Fruit fly (Drosophila melanogaster) whole organism, embryonic: ENCODE results near the gene Tg.

ENCODE experiments used
- Adf1 ChIP-seq: fragments of 200-800 bp; sonication (Bioruptor generic); IDR thresholded peaks from 2 replicates; pipeline ENCODE4 v1.3.6; 2022; ENCODE audit warnings: missing biosample characterization, missing genetic modification characterization
- Aef1 ChIP-seq: fragments of 200-800 bp; sonication (Bioruptor generic); IDR thresholded peaks from 3 replicates; pipeline ENCODE4 v1.3.6; 2022; ENCODE audit warnings: missing biosample characterization, missing genetic modification characterization
- Atf3 ChIP-seq: fragments of 200-800 bp; sonication (Bioruptor generic); optimal IDR thresholded peaks from 3 replicates; lab custom pipeline; 2016; ENCODE audit warnings: missing biosample characterization, missing genetic modification characterization
- B-H1 ChIP-seq: fragments of 200-800 bp; sonication (Bioruptor generic); IDR thresholded peaks from 3 replicates; pipeline ENCODE4 v1.3.6; 2022; ENCODE audit warnings: missing biosample characterization, missing genetic modification characterization
- BEAF-32 ChIP-seq: fragments of 200-800 bp; sonication (Bioruptor generic); optimal IDR thresholded peaks from 3 replicates; lab custom pipeline; 2017; ENCODE audit warnings: missing biosample characterization, missing genetic modification characterization, mild to moderate bottlenecking, moderate library complexity, missing genetic modification reagents
- CG10565 ChIP-seq: fragments of 200-800 bp; sonication (Bioruptor generic); optimal IDR thresholded peaks from 3 replicates; lab custom pipeline; 2016; ENCODE audit warnings: missing biosample characterization, mild to moderate bottlenecking, missing genetic modification characterization
- CG10654 ChIP-seq: fragments of 200-800 bp; sonication (Bioruptor generic); optimal IDR thresholded peaks from 2 replicates; lab custom pipeline; 2016; ENCODE audit warnings: missing biosample characterization, missing genetic modification characterization
- CG1233 ChIP-seq: fragments of 200-800 bp; sonication (Bioruptor generic); optimal IDR thresholded peaks from 4 replicates; lab custom pipeline; 2018; ENCODE audit warnings: missing biosample characterization, mild to moderate bottlenecking, missing genetic modification characterization
- CG12769 ChIP-seq: fragments of 200-800 bp; sonication (Bioruptor generic); optimal IDR thresholded peaks from 2 replicates; lab custom pipeline; 2019; ENCODE audit warnings: missing biosample characterization, mild to moderate bottlenecking, missing genetic modification characterization, moderate library complexity
- CG17186 ChIP-seq: fragments of 200-800 bp; sonication (Bioruptor generic); optimal IDR thresholded peaks from 3 replicates; lab custom pipeline; 2017; ENCODE audit warnings: missing biosample characterization, missing genetic modification reagents, missing genetic modification characterization
- CG17829 ChIP-seq: fragments of 200-800 bp; optimal IDR thresholded peaks from 2 replicates; lab custom pipeline; 2019; ENCODE audit warnings: missing biosample characterization, mild to moderate bottlenecking, missing genetic modification characterization, moderate library complexity
- CG18262 ChIP-seq: fragments of 200-800 bp; optimal IDR thresholded peaks from 3 replicates; lab custom pipeline; 2019; ENCODE audit warnings: missing biosample characterization, mild to moderate bottlenecking, missing genetic modification characterization, moderate library complexity
- CG2678 ChIP-seq: fragments of 200-800 bp; sonication (Bioruptor generic); optimal IDR thresholded peaks from 3 replicates; lab custom pipeline; 2019; ENCODE audit warnings: missing biosample characterization, mild to moderate bottlenecking, missing genetic modification characterization, moderate library complexity
- CG3065 ChIP-seq: fragments of 200-800 bp; sonication (Bioruptor generic); optimal IDR thresholded peaks from 2 replicates; lab custom pipeline; 2016; ENCODE audit warnings: missing biosample characterization, missing genetic modification characterization
- CG42726 ChIP-seq: fragments of 200-800 bp; sonication (Bioruptor generic); IDR thresholded peaks from 2 replicates; pipeline ENCODE4 v1.3.6; 2022; ENCODE audit warnings: missing biosample characterization, missing genetic modification characterization; ENCODE audit not compliant: partially characterized antibody
- CG9932 ChIP-seq: fragments of 200-800 bp; sonication (Bioruptor generic); IDR thresholded peaks from 2 replicates; pipeline ENCODE4 v1.3.6; 2022; ENCODE audit warnings: missing biosample characterization, missing genetic modification characterization
- Dref ChIP-seq: fragments of 200-800 bp; sonication (Bioruptor generic); IDR thresholded peaks from 2 replicates; pipeline ENCODE4 v1.3.6; 2022; ENCODE audit warnings: missing biosample characterization, missing genetic modification characterization
- ERR ChIP-seq: fragments of 200-800 bp; sonication (Bioruptor generic); optimal IDR thresholded peaks from 2 replicates; lab custom pipeline; 2016; ENCODE audit warnings: missing biosample characterization, missing genetic modification characterization
- Eip74EF ChIP-seq, 2 experiments: fragments of 200-800 bp in 1 of 2; fragments of >200 bp in 1 of 2; sonication (Bioruptor generic) in 1 of 2; optimal IDR thresholded peaks; 2 replicates each; lab custom pipeline; 2017 to 2019; ENCODE audit warnings: missing biosample characterization in 2 of 2, missing genetic modification characterization in 2 of 2, mild to moderate bottlenecking in 1 of 2, moderate library complexity in 1 of 2
- Elba2 ChIP-seq: fragments of 200-800 bp; sonication (Bioruptor generic); optimal IDR thresholded peaks from 3 replicates; lab custom pipeline; 2016; ENCODE audit warnings: missing biosample characterization, missing genetic modification characterization
- Hmr ChIP-seq: fragments of 200-800 bp; sonication (Bioruptor generic); optimal IDR thresholded peaks from 3 replicates; lab custom pipeline; 2017; ENCODE audit warnings: mild to moderate bottlenecking, missing biosample characterization, missing genetic modification reagents, missing genetic modification characterization
- Hr78 ChIP-seq, 2 experiments: fragments of 200-800 bp in 1 of 2; fragments of >200 bp in 1 of 2; sonication (Bioruptor generic) in 1 of 2; optimal IDR thresholded peaks; 2 replicates each; lab custom pipeline; 2017 to 2019; ENCODE audit warnings: missing biosample characterization in 2 of 2, missing genetic modification characterization in 2 of 2, mild to moderate bottlenecking in 1 of 2, moderate library complexity in 1 of 2
- Lhr ChIP-seq: fragments of 200-800 bp; sonication (Bioruptor generic); optimal IDR thresholded peaks from 3 replicates; lab custom pipeline; 2017; ENCODE audit warnings: mild to moderate bottlenecking, missing biosample characterization, missing genetic modification reagents, missing genetic modification characterization
- Max ChIP-seq: fragments of 200-800 bp; sonication (Bioruptor generic); optimal IDR thresholded peaks from 2 replicates; lab custom pipeline; 2016; ENCODE audit warnings: missing biosample characterization, mild to moderate bottlenecking, missing genetic modification characterization
- Oaz ChIP-seq: fragments of 200-800 bp; sonication (Bioruptor generic); IDR thresholded peaks from 2 replicates; pipeline ENCODE4 v1.3.6; 2022; ENCODE audit warnings: missing biosample characterization, missing genetic modification characterization
- Ptx1 ChIP-seq: fragments of 200-800 bp; sonication (Bioruptor generic); IDR thresholded peaks from 2 replicates; pipeline ENCODE4 v1.3.6; 2022; ENCODE audit warnings: missing biosample characterization, missing genetic modification characterization
- Sox100B ChIP-seq: fragments of 200-800 bp; sonication (Bioruptor generic); optimal IDR thresholded peaks from 3 replicates; lab custom pipeline; 2018; ENCODE audit warnings: missing biosample characterization, mild to moderate bottlenecking, missing genetic modification characterization
- al ChIP-seq: fragments of 200-800 bp; sonication (Bioruptor generic); IDR thresholded peaks from 2 replicates; pipeline ENCODE4 v1.3.6; 2022; ENCODE audit warnings: missing biosample characterization, missing genetic modification characterization
- bigmax ChIP-seq: fragments of 200-800 bp; sonication (Bioruptor generic); optimal IDR thresholded peaks from 2 replicates; lab custom pipeline; 2018; ENCODE audit warnings: missing biosample characterization, mild to moderate bottlenecking, missing genetic modification characterization
- cad ChIP-seq: fragments of >200 bp; optimal IDR thresholded peaks from 2 replicates; lab custom pipeline; 2017; ENCODE audit warnings: missing biosample characterization, missing genetic modification characterization
- chif ChIP-seq, 2 experiments: fragments of 200-800 bp; sonication (Bioruptor generic); optimal IDR thresholded peaks; 3 replicates each; lab custom pipeline; 2016; ENCODE audit warnings: missing biosample characterization in 2 of 2, missing genetic modification characterization in 2 of 2
- ci ChIP-seq: fragments of 200-800 bp; sonication (Bioruptor generic); IDR thresholded peaks from 3 replicates; pipeline ENCODE4 v1.3.6; 2022; ENCODE audit warnings: missing biosample characterization, missing genetic modification characterization
- dmrt11E ChIP-seq: fragments of 200-800 bp; sonication (Bioruptor generic); optimal IDR thresholded peaks from 3 replicates; lab custom pipeline; 2018; ENCODE audit warnings: missing biosample characterization, mild to moderate bottlenecking, missing genetic modification characterization, moderate library complexity
- emc ChIP-seq: fragments of 200-800 bp; sonication (Bioruptor generic); optimal IDR thresholded peaks from 2 replicates; lab custom pipeline; 2016; ENCODE audit warnings: missing biosample characterization, missing genetic modification characterization
- fu2 ChIP-seq: fragments of 200-800 bp; sonication (Bioruptor generic); optimal IDR thresholded peaks from 2 replicates; lab custom pipeline; 2016; ENCODE audit warnings: missing biosample characterization, missing genetic modification characterization
- gcm2 ChIP-seq: fragments of 200-800 bp; sonication (Bioruptor generic); optimal IDR thresholded peaks from 2 replicates; lab custom pipeline; 2016; ENCODE audit warnings: missing biosample characterization, missing genetic modification characterization
- gem ChIP-seq: fragments of 200-800 bp; sonication (Bioruptor generic); optimal IDR thresholded peaks from 2 replicates; lab custom pipeline; 2019; ENCODE audit warnings: missing biosample characterization, mild to moderate bottlenecking, missing genetic modification characterization, moderate library complexity
- grau ChIP-seq: fragments of 200-800 bp; optimal IDR thresholded peaks from 3 replicates; lab custom pipeline; 2019; ENCODE audit warnings: missing biosample characterization, mild to moderate bottlenecking, missing genetic modification characterization, moderate library complexity
- gsb-n ChIP-seq: fragments of 200-800 bp; sonication (Bioruptor generic); optimal IDR thresholded peaks from 3 replicates; lab custom pipeline; 2018; ENCODE audit warnings: missing biosample characterization, mild to moderate bottlenecking, missing genetic modification characterization
- lab ChIP-seq: fragments of 200-800 bp; sonication (Bioruptor generic); optimal IDR thresholded peaks from 3 replicates; lab custom pipeline; 2017; ENCODE audit warnings: missing biosample characterization, missing genetic modification characterization, mild to moderate bottlenecking, moderate library complexity, missing genetic modification reagents
- mam ChIP-seq: fragments of 200-800 bp; sonication (Bioruptor generic); optimal IDR thresholded peaks from 3 replicates; lab custom pipeline; 2016; ENCODE audit warnings: missing biosample characterization, missing genetic modification characterization
- nau ChIP-seq: fragments of 200-800 bp; sonication (Bioruptor generic); optimal IDR thresholded peaks from 3 replicates; lab custom pipeline; 2017; ENCODE audit warnings: missing biosample characterization, mild to moderate bottlenecking, missing genetic modification characterization, missing genetic modification reagents
- p53 ChIP-seq: fragments of 200-800 bp; sonication (Bioruptor generic); optimal IDR thresholded peaks from 2 replicates; lab custom pipeline; 2016; ENCODE audit warnings: missing biosample characterization, missing genetic modification characterization
- pan ChIP-seq, 4 experiments: fragments of >200 bp in 3 of 4; fragments of 200-800 bp in 1 of 4; sonication (Bioruptor generic) in 1 of 4; optimal IDR thresholded peaks in 3 of 4; IDR thresholded peaks in 1 of 4; 2 replicates each; pipeline versions ENCODE4 v1.3.6 to Lab custom; 2017 to 2022; ENCODE audit warnings: missing biosample characterization in 2 of 4, missing genetic modification characterization in 2 of 4, mixed read lengths in 1 of 4
- schlank ChIP-seq: fragments of 200-800 bp; sonication (Bioruptor generic); optimal IDR thresholded peaks from 2 replicates; lab custom pipeline; 2018; ENCODE audit warnings: missing biosample characterization, mild to moderate bottlenecking, missing genetic modification characterization
- sim ChIP-seq: fragments of 200-800 bp; sonication (Bioruptor generic); IDR thresholded peaks from 2 replicates; pipeline ENCODE4 v1.3.6; 2022; ENCODE audit warnings: missing biosample characterization, missing genetic modification characterization
- slp2 ChIP-seq: fragments of 200-800 bp; sonication (Bioruptor generic); optimal IDR thresholded peaks from 2 replicates; lab custom pipeline; 2016; ENCODE audit warnings: missing biosample characterization, missing genetic modification characterization
- sqz ChIP-seq: fragments of 200-800 bp; sonication (Bioruptor generic); optimal IDR thresholded peaks from 3 replicates; lab custom pipeline; 2018; ENCODE audit warnings: missing biosample characterization, mild to moderate bottlenecking, missing genetic modification characterization
- trem ChIP-seq: fragments of 200-800 bp; optimal IDR thresholded peaks from 3 replicates; lab custom pipeline; 2019; ENCODE audit warnings: missing biosample characterization, mild to moderate bottlenecking, missing genetic modification characterization, moderate library complexity
- wdn ChIP-seq: fragments of 200-800 bp; sonication (Bioruptor generic); IDR thresholded peaks from 2 replicates; pipeline ENCODE4 v1.3.6; 2022; ENCODE audit warnings: missing biosample characterization, missing genetic modification characterization

Gene Tg

DNA sequence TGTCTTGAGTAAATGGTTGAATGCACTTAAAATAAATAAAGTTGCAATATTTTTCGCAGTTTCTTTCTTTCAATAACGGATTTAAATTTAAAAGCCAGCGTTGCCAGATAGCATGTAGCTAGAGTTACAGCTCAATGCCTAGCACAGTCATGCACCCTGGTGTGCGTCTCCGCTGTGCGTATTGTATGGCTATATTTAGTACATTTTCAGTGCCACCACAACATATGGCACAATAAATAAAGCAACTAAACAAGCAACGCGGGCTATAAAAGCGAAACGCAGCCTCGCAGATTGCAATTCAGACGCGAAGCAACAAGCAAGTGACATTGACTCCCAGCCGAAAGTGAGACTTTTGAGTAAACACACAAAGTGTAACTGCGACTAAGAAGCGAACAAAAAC, 12.6 kb upstream of the Tg start, which contains the start of gene Sirup (continued):
- TF ChIP-seq ERR (GFP tag; lab: Kevin White, UChicago), result peak; percentile 8
- TF ChIP-seq CG10565 (GFP tag; lab: Kevin White, UChicago), result no peak
- no peak for TF ChIP-seq CG10654 (GFP tag; lab: Kevin White, UChicago)
- TF ChIP-seq Adf1 (GFP tag; lab: Robert Waterston, UW), result no peak
- TF ChIP-seq mam (GFP tag; lab: Kevin White, UChicago), result no peak
- TF ChIP-seq slp2 (GFP tag; lab: Kevin White, UChicago), result no peak
- TF ChIP-seq pan (optimal IDR thresholded peaks at IDR 0.05; lab: Kevin White, UChicago), result no peak
- TF ChIP-seq pan (GFP tag; optimal IDR thresholded peaks at IDR 0.05 in 1 of 2, IDR thresholded peaks at IDR 0.05 in 1 of 2), result no peak
- TF ChIP-seq chif (GFP tag; optimal IDR thresholded peaks at IDR 0.05; lab: Kevin White, UChicago), result no peak
- no peak for TF ChIP-seq CG1233 (GFP tag; lab: Kevin White, UChicago)
- TF ChIP-seq grau (tag; lab: Kevin White, UChicago), result no peak
- peak; percentile 45 for TF ChIP-seq BEAF-32
- TF ChIP-seq Elba2 (GFP tag; lab: Kevin White, UChicago), result no peak
- TF ChIP-seq cad (GFP tag; lab: Kevin White, UChicago), result peak; percentile 21
- no peak for TF ChIP-seq emc
- TF ChIP-seq bigmax, result no peak
- TF ChIP-seq CG17829 (tag; lab: Kevin White, UChicago), result peak; percentile 20
- TF ChIP-seq CG42726 (GFP tag; lab: Robert Waterston, UW), result peak; percentile 64; the same call in 1 of the 2 replicates
- peak; percentile 56; the same call in 1 of the 3 replicates for TF ChIP-seq ci (GFP tag; lab: Robert Waterston, UW)
- no peak for TF ChIP-seq Sox100B (GFP tag; lab: Kevin White, UChicago)
- TF ChIP-seq Max (GFP tag; lab: Kevin White, UChicago), result no peak
- no peak for TF ChIP-seq CG2678 (tag; lab: Kevin White, UChicago)
- TF ChIP-seq sqz (GFP tag; lab: Kevin White, UChicago), result no peak
- TF ChIP-seq Ptx1 (GFP tag; lab: Robert Waterston, UW), result no peak
- TF ChIP-seq B-H1, result no peak
- TF ChIP-seq CG17186, result peak; percentile 30
- TF ChIP-seq trem (tag; lab: Kevin White, UChicago), result peak; percentile 54
- TF ChIP-seq wdn (GFP tag; lab: Robert Waterston, UW), result no peak
- no peak for TF ChIP-seq Hr78 (GFP tag; optimal IDR thresholded peaks at IDR 0.05; lab: Kevin White, UChicago)
- TF ChIP-seq CG3065 (GFP tag; lab: Kevin White, UChicago), result no peak
- TF ChIP-seq sim (GFP tag; lab: Robert Waterston, UW), result no peak
- no peak for TF ChIP-seq Oaz
- TF ChIP-seq CG12769 (tag; lab: Kevin White, UChicago), result no peak
- TF ChIP-seq gem (tag; lab: Kevin White, UChicago), result no peak
- no peak for TF ChIP-seq fu2 (GFP tag; lab: Kevin White, UChicago)
- no peak for TF ChIP-seq gcm2 (GFP tag; lab: Kevin White, UChicago)
- TF ChIP-seq Aef1 (GFP tag; lab: Robert Waterston, UW), result no peak
- TF ChIP-seq Hmr (GFP tag; lab: Kevin White, UChicago), result peak; percentile 56
- peak; percentile 52 for TF ChIP-seq Dref (GFP tag; lab: Robert Waterston, UW)
- no peak for TF ChIP-seq dmrt11E (tag; lab: Kevin White, UChicago)
- TF ChIP-seq p53 (GFP tag; lab: Kevin White, UChicago), result no peak
- no peak for TF ChIP-seq schlank
- TF ChIP-seq CG18262, result no peak
- TF ChIP-seq CG9932, result peak; percentile 38
- no peak for TF ChIP-seq Eip74EF (GFP tag; optimal IDR thresholded peaks at IDR 0.05; lab: Kevin White, UChicago)
- TF ChIP-seq gsb-n, result no peak
- peak; percentile 79 for TF ChIP-seq Lhr
- TF ChIP-seq nau, result no peak
- no peak for TF ChIP-seq Atf3
- TF ChIP-seq lab (GFP tag; lab: Kevin White, UChicago), result no peak
- no peak for TF ChIP-seq al (GFP tag; lab: Robert Waterston, UW)
